Fruit fly (Drosophila melanogaster) whole organism, prepupa: ENCODE measurements around the gene CG11035.

ENCODE experiments used
- Blimp-1 ChIP-seq: fragments of 200-800 bp; sonication (Bioruptor generic); optimal IDR thresholded peaks from 3 replicates; lab custom pipeline; 2017; ENCODE audit warnings: missing biosample characterization, missing genetic modification characterization, mild to moderate bottlenecking, moderate library complexity, missing genetic modification reagents
- CG10631 ChIP-seq: fragments of 200-800 bp; sonication (Bioruptor generic); optimal IDR thresholded peaks from 2 replicates; lab custom pipeline; 2016; ENCODE audit warnings: missing biosample characterization, missing genetic modification characterization
- CG10669 ChIP-seq: fragments of 200-800 bp; sonication (Bioruptor generic); optimal IDR thresholded peaks from 3 replicates; lab custom pipeline; 2018; ENCODE audit warnings: missing biosample characterization, mild to moderate bottlenecking, missing genetic modification characterization, moderate library complexity
- CG11762 ChIP-seq: fragments of 200-800 bp; sonication (Bioruptor generic); optimal IDR thresholded peaks from 3 replicates; lab custom pipeline; 2016; ENCODE audit warnings: missing biosample characterization, missing genetic modification characterization; ENCODE audit not compliant: insufficient read depth
- CG11902 ChIP-seq: fragments of 200-800 bp; sonication (Bioruptor generic); optimal IDR thresholded peaks from 3 replicates; lab custom pipeline; 2016; ENCODE audit warnings: missing biosample characterization, missing genetic modification characterization
- CG15336 ChIP-seq: fragments of 200-800 bp; sonication (Bioruptor generic); IDR thresholded peaks from 2 replicates; pipeline ENCODE4 v1.3.6; 2022; ENCODE audit warnings: missing biosample characterization, missing genetic modification characterization
- CG16779 ChIP-seq: fragments of 200-800 bp; sonication (Bioruptor generic); optimal IDR thresholded peaks from 3 replicates; lab custom pipeline; 2017; ENCODE audit warnings: missing biosample characterization, mild to moderate bottlenecking, missing genetic modification characterization
- CG3032 ChIP-seq: fragments of 200-800 bp; optimal IDR thresholded peaks from 2 replicates; lab custom pipeline; 2019; ENCODE audit warnings: missing biosample characterization, mild to moderate bottlenecking, missing genetic modification characterization, moderate library complexity
- CG31627 ChIP-seq: fragments of 200-800 bp; sonication (Bioruptor generic); optimal IDR thresholded peaks from 3 replicates; lab custom pipeline; 2016; ENCODE audit warnings: missing biosample characterization, missing genetic modification characterization
- CG32006 ChIP-seq: fragments of 200-800 bp; sonication (Bioruptor generic); optimal IDR thresholded peaks from 3 replicates; lab custom pipeline; 2017; ENCODE audit warnings: missing biosample characterization, mild to moderate bottlenecking, missing genetic modification characterization
- CG3919 ChIP-seq: fragments of 200-800 bp; sonication (Bioruptor generic); optimal IDR thresholded peaks from 3 replicates; lab custom pipeline; 2016; ENCODE audit warnings: missing biosample characterization, missing genetic modification characterization
- CG6163 ChIP-seq: fragments of 200-800 bp; sonication (Bioruptor generic); IDR thresholded peaks from 3 replicates; pipeline ENCODE4 v1.3.6; 2022; ENCODE audit warnings: missing biosample characterization, missing genetic modification characterization
- CG6276 ChIP-seq: fragments of 200-800 bp; sonication (Bioruptor generic); optimal IDR thresholded peaks from 2 replicates; lab custom pipeline; 2017; ENCODE audit warnings: missing biosample characterization, mild to moderate bottlenecking, missing genetic modification characterization
- CG6792 ChIP-seq: fragments of 200-800 bp; sonication (Bioruptor generic); optimal IDR thresholded peaks from 3 replicates; lab custom pipeline; 2016; ENCODE audit warnings: missing biosample characterization, missing genetic modification characterization
- CG8119 ChIP-seq: fragments of 200-800 bp; sonication (Bioruptor generic); IDR thresholded peaks from 3 replicates; pipeline ENCODE4 v1.3.6; 2022; ENCODE audit warnings: missing biosample characterization, missing genetic modification characterization
- CG8632 ChIP-seq: fragments of 200-800 bp; sonication (Bioruptor generic); optimal IDR thresholded peaks from 3 replicates; lab custom pipeline; 2016; ENCODE audit warnings: missing biosample characterization, missing genetic modification characterization
- CG9139 ChIP-seq: fragments of 200-800 bp; sonication (Bioruptor generic); optimal IDR thresholded peaks from 3 replicates; lab custom pipeline; 2017; ENCODE audit warnings: missing biosample characterization, mild to moderate bottlenecking, missing genetic modification characterization
- Eip75B ChIP-seq: fragments of 200-800 bp; sonication (Bioruptor generic); optimal IDR thresholded peaks from 3 replicates; lab custom pipeline; 2016; ENCODE audit warnings: missing biosample characterization, missing genetic modification characterization
- Eip78C ChIP-seq: fragments of 200-800 bp; sonication (Bioruptor generic); peaks from one replicate; lab custom pipeline; 2016; ENCODE audit warnings: missing biosample characterization, missing genetic modification characterization
- Ets21C ChIP-seq: fragments of 200-800 bp; sonication (Bioruptor generic); optimal IDR thresholded peaks from 3 replicates; lab custom pipeline; 2016; ENCODE audit warnings: missing biosample characterization, missing genetic modification characterization
- Ets96B ChIP-seq: fragments of 200-800 bp; optimal IDR thresholded peaks from 2 replicates; lab custom pipeline; 2019; ENCODE audit warnings: missing biosample characterization, mild to moderate bottlenecking, missing genetic modification characterization, moderate library complexity
- Gug ChIP-seq: fragments of 200-800 bp; sonication (Bioruptor generic); IDR thresholded peaks from 2 replicates; pipeline ENCODE4 v1.3.6; 2022; ENCODE audit warnings: missing biosample characterization, missing genetic modification characterization
- Hr39 ChIP-seq: fragments of 200-800 bp; sonication (Bioruptor generic); optimal IDR thresholded peaks from 2 replicates; lab custom pipeline; 2016; ENCODE audit warnings: missing biosample characterization, missing genetic modification characterization
- Hr4 ChIP-seq: fragments of 200-800 bp; sonication (Bioruptor generic); optimal IDR thresholded peaks from 3 replicates; lab custom pipeline; 2016; ENCODE audit warnings: missing biosample characterization, missing genetic modification characterization
- Met ChIP-seq: fragments of 200-800 bp; sonication (Bioruptor generic); optimal IDR thresholded peaks from 3 replicates; lab custom pipeline; 2016; ENCODE audit warnings: missing biosample characterization, missing genetic modification characterization
- OdsH ChIP-seq: fragments of 200-800 bp; sonication (Bioruptor generic); optimal IDR thresholded peaks from 3 replicates; lab custom pipeline; 2016; ENCODE audit warnings: missing biosample characterization, missing genetic modification characterization
- Sox15 ChIP-seq: fragments of 200-800 bp; sonication (Bioruptor generic); optimal IDR thresholded peaks from 3 replicates; lab custom pipeline; 2016; ENCODE audit warnings: missing biosample characterization, missing genetic modification characterization
- achi ChIP-seq: fragments of 200-800 bp; sonication (Bioruptor generic); optimal IDR thresholded peaks from 3 replicates; lab custom pipeline; 2016; ENCODE audit warnings: missing biosample characterization, missing genetic modification characterization
- dac ChIP-seq: fragments of 200-800 bp; sonication (Bioruptor generic); optimal IDR thresholded peaks from 2 replicates; lab custom pipeline; 2017; ENCODE audit warnings: missing biosample characterization, mild to moderate bottlenecking, missing genetic modification characterization
- dsx ChIP-seq: fragments of 200-800 bp; optimal IDR thresholded peaks from 3 replicates; lab custom pipeline; 2019; ENCODE audit warnings: missing biosample characterization, mild to moderate bottlenecking, missing genetic modification characterization, moderate library complexity; ENCODE audit not compliant: poor library complexity, severe bottlenecking
- eg ChIP-seq: fragments of 200-800 bp; sonication (Bioruptor generic); IDR thresholded peaks from 3 replicates; pipeline ENCODE4 v1.3.6; 2022; ENCODE audit warnings: missing biosample characterization, missing genetic modification characterization
- fkh ChIP-seq: fragments of 200-800 bp; sonication (Bioruptor generic); optimal IDR thresholded peaks from 3 replicates; lab custom pipeline; 2017; ENCODE audit warnings: missing biosample characterization, mild to moderate bottlenecking, missing genetic modification characterization, moderate library complexity
- pdm3 ChIP-seq: fragments of 200-800 bp; sonication (Bioruptor generic); optimal IDR thresholded peaks from 3 replicates; lab custom pipeline; 2016; ENCODE audit warnings: missing biosample characterization, missing genetic modification characterization
- spab ChIP-seq: fragments of 200-800 bp; sonication (Bioruptor generic); optimal IDR thresholded peaks from 2 replicates; lab custom pipeline; 2017; ENCODE audit warnings: missing biosample characterization, mild to moderate bottlenecking, missing genetic modification characterization, missing genetic modification reagents
- ss ChIP-seq, 2 experiments: fragments of 200-800 bp; sonication (Bioruptor generic); optimal IDR thresholded peaks; 2 replicates in 1 of 2; 3 replicates in 1 of 2; lab custom pipeline; 2017 to 2018; ENCODE audit warnings: mild to moderate bottlenecking in 2 of 2, missing biosample characterization in 2 of 2, missing genetic modification characterization in 2 of 2, moderate library complexity in 1 of 2
- svp ChIP-seq: fragments of 200-800 bp; sonication (Bioruptor generic); peaks from one replicate; lab custom pipeline; 2016; ENCODE audit warnings: missing biosample characterization, missing genetic modification characterization
- topi ChIP-seq: fragments of 200-800 bp; sonication (Bioruptor generic); optimal IDR thresholded peaks from 3 replicates; lab custom pipeline; 2016; ENCODE audit warnings: missing biosample characterization, missing genetic modification characterization
- vri ChIP-seq: fragments of 200-800 bp; sonication (Bioruptor generic); optimal IDR thresholded peaks from 3 replicates; lab custom pipeline; 2016; ENCODE audit warnings: missing biosample characterization, mild to moderate bottlenecking, missing genetic modification characterization

CG11035 gene

DNA sequence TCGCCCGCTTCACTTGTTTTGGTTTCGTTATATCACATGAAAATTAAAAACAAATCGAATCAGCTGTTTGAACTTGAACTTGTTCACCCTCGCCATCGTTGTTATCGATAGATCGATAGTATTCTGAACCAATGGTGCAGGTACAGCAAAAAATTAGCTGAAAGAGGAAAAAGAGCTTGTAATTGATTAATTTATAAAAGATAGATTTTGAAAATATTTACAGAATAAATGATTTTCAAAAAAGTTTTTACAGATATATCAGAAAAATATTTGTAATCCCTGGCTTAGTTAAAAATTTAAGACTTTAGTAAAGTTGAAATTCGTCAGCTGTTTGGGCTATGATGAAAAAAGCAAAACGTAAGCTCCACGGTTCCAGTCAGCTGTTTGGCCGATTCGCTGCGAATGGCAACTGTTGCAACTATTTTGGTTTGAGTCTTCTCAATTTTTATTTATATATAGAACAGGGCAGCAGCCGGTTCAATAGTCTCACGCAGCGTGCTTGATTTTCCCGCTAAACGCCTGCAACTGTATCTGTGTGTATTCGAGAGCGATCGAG lies at the start of gene CG11035, which contains the start of gene unc-45 (continued):
- peak; percentile 98 for TF ChIP-seq svp (GFP tag; lab: Kevin White, UChicago)
- TF ChIP-seq Met (GFP tag; lab: Kevin White, UChicago) = peak; percentile 11
- no peak for TF ChIP-seq Blimp-1 (GFP tag; lab: Kevin White, UChicago)
- TF ChIP-seq CG10631 (GFP tag; lab: Kevin White, UChicago) = no peak
- TF ChIP-seq CG16779 (tag; lab: Kevin White, UChicago) = no peak
- no peak for TF ChIP-seq CG11762
- TF ChIP-seq vri = peak; percentile 58
- no peak for TF ChIP-seq Hr39 (GFP tag; lab: Kevin White, UChicago)

DNA sequence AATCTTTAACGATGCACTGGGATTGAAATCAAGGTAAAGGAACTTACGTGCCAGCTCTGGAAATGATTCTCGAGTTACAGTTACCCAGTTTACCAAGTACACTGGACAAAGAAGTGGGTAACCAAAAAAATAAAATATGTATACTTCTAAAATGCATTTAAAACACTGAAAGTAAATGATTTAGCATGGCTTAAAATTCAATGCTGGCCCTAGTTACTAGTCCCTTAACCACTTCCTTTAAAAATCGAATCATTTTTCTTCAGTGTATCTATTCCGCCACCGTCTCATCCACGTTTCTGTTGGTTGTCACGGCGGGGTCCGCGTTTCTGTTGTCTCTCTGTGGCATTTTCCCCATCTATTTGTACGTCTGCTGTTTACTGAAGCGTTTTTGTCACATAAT lies 39.8 kb upstream of the CG11035 start:
- TF ChIP-seq Eip78C (GFP tag; lab: Kevin White, UChicago) (peak; percentile 76), CG10631 (GFP tag; lab: Kevin White, UChicago) (peak; percentile 5), Ets96B (tag; lab: Kevin White, UChicago) (peak; percentile 33), CG9139 (GFP tag; lab: Kevin White, UChicago) (no peak), fkh (GFP tag; lab: Kevin White, UChicago) (no peak), topi (peak; percentile 3), CG11902 (GFP tag; lab: Kevin White, UChicago) (no peak), CG6163 (no peak), pdm3 (GFP tag; lab: Kevin White, UChicago) (peak; percentile 28), Eip75B (GFP tag; lab: Kevin White, UChicago) (no peak), Hr39 (GFP tag; lab: Kevin White, UChicago) (peak; percentile 12), CG6792 (no peak), CG3032 (tag; lab: Kevin White, UChicago) (peak; percentile 31), Sox15 (no peak), CG10669 (GFP tag; lab: Kevin White, UChicago) (no peak), Hr4 (GFP tag; lab: Kevin White, UChicago) (peak; percentile 17), achi (GFP tag; lab: Kevin White, UChicago) (peak; percentile 32), CG15336 (GFP tag; lab: Robert Waterston, UW) (peak; percentile 34; the same call in 1 of the 2 replicates), Gug (no peak), eg (no peak), CG6276 (GFP tag; lab: Kevin White, UChicago) (peak; percentile 1), CG11762 (no peak), CG3919 (GFP tag; lab: Kevin White, UChicago) (peak; percentile 7), svp (GFP tag; lab: Kevin White, UChicago) (peak; percentile 58), dsx (GFP tag; lab: Kevin White, UChicago) (no peak), OdsH (GFP tag; lab: Kevin White, UChicago) (peak; percentile 24), CG8632 (GFP tag; lab: Kevin White, UChicago) (no peak), Ets21C (no peak), CG8119 (GFP tag; lab: Robert Waterston, UW) (no peak), spab (peak; percentile 3), CG31627 (GFP tag; lab: Kevin White, UChicago) (peak; percentile 14), dac (no peak), ss (GFP tag; optimal IDR thresholded peaks at IDR 0.05; lab: Kevin White, UChicago) (peak in 1 of 2 experiments; percentile 4), CG32006 (peak; percentile 43)

DNA sequence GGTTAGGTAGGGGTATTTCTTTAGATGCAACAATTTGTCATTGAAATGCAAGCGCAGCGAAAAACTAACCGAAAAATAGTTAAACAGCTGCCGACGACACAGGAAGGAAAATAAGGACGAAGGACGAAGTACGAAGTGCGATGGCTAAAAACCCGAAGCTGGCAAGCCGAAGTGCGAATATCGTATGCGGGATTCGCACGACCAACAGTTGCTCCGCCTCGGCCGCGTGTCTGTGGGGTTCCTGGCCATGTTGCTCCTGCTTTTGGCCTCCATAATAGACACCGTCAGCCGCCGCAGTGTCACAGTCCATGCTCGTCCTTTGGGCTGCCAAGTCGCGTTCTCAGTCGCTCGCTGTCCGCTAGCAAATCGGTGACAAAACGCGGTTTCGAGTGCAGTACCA lies 26.2 kb upstream of the CG11035 start, which contains the start of gene mAChR-B:
TSS of gene mAChR-B (plus strand) at position 301 of the 400 bp plus-strand sequence.
- TF ChIP-seq Blimp-1 (GFP tag; lab: Kevin White, UChicago) (no peak), CG6163 (0 out of 3 replicates have a peak, but pooled peaks have one; percentile 9)
